Worm (Caenorhabditis elegans) whole organism, L4 larva: Measurements from ENCODE around the gene C08F8.6.

ENCODE experiments used
- aly-2 ChIP-seq: sonication (generic microtip); optimal IDR thresholded peaks from 2 replicates; lab custom pipeline; 2018; ENCODE audit warnings: missing biosample characterization, missing genetic modification characterization
- ama-1 ChIP-seq: fragments of 150-350 bp; optimal IDR thresholded peaks from 2 replicates; lab custom pipeline; 2014; ENCODE audit warnings: inconsistent platforms, mixed read lengths
- ces-1 ChIP-seq: fragments of 150-350 bp; sonication (generic microtip); optimal IDR thresholded peaks from 4 replicates; lab custom pipeline; 2014; ENCODE audit warnings: missing biosample characterization, missing genetic modification reagents, missing genetic modification characterization
- fos-1 ChIP-seq: fragments of 150-350 bp; optimal IDR thresholded peaks from 2 replicates; lab custom pipeline; 2014; ENCODE audit warnings: missing biosample characterization, missing genetic modification characterization
- lir-3 ChIP-seq: sonication (generic microtip); optimal IDR thresholded peaks from 2 replicates; lab custom pipeline; 2016; ENCODE audit warnings: mild to moderate bottlenecking, missing genetic modification characterization, missing compliant biosample characterization
- mep-1 ChIP-seq: fragments of 150-350 bp; sonication (generic microtip); optimal IDR thresholded peaks from 3 replicates; lab custom pipeline; 2014; ENCODE audit warnings: missing biosample characterization, missing genetic modification characterization
- skn-1 ChIP-seq: fragments of 150-350 bp; optimal IDR thresholded peaks from 2 replicates; lab custom pipeline; 2014; ENCODE audit warnings: missing biosample characterization, missing genetic modification characterization

- TF ChIP-seq mep-1 (tag; lab: Kevin White, UChicago), result no peak
- no peak for TF ChIP-seq ama-1
- TF ChIP-seq ces-1 (GFP tag; lab: Kevin White, UChicago), result no peak
- no peak for TF ChIP-seq fos-1 (tag; lab: Kevin White, UChicago)
- no peak for TF ChIP-seq lir-3 (tag; lab: Kevin White, UChicago)
- TF ChIP-seq aly-2 (tag; lab: Kevin White, UChicago), result no peak
- TF ChIP-seq skn-1 (tag; lab: Kevin White, UChicago), result no peak
Observed at ce11 chrIV:11210781-11211256, 46.1 kb upstream of the C08F8.6 start, which contains the start of gene adk-1.
